Fruit fly (Drosophila melanogaster): ENCODE data around the gene RpS27.

DNA sequence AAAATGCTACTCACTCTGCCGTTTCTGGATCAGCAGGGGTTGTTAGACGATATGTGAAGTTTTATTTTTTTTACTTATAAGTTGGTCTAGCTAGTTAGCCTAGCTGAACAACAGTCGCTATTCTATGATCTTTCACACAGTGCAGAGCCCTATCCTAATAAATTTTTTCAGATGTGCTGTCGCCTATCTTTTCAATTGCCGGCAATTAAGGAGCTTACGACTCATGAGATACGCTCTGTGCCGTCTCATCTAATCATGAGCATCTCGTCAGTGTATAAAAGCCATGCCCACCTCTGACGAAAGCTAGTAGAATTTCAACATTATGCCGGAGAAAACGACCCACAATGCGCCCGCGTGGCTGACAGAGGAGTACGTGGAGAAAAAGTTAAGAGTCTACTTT is 22.6 kb upstream of the RpS27 start, which contains the start of the genes CG11889 and CG11891:
- TF ChIP-seq Dll (optimal IDR thresholded peaks at IDR 0.05) (no peak), usp (GFP tag; optimal IDR thresholded peaks at IDR 0.05) (no peak)

All from whole organism.